Worm (Caenorhabditis elegans) whole organism, mixed stage, embryonic: ENCODE data around the gene F35C11.4.

Source experiments
- blmp-1 ChIP-seq: fragments of 150-350 bp; optimal IDR thresholded peaks from 2 replicates; lab custom pipeline; 2014; ENCODE audit warnings: missing biosample characterization, missing genetic modification characterization
- ceh-39 ChIP-seq: fragments of 150-350 bp; optimal IDR thresholded peaks from 2 replicates; lab custom pipeline; 2014; ENCODE audit warnings: missing biosample characterization, missing genetic modification characterization
- ceh-83 ChIP-seq: fragments of 200-800 bp; sonication (Bioruptor generic); optimal IDR thresholded peaks from 2 replicates; lab custom pipeline; 2018; ENCODE audit warnings: mild to moderate bottlenecking, missing genetic modification characterization, missing compliant biosample characterization
- ces-1 ChIP-seq: fragments of 150-350 bp; optimal IDR thresholded peaks from 2 replicates; lab custom pipeline; 2014; ENCODE audit warnings: missing biosample characterization, missing genetic modification reagents, missing genetic modification characterization
- cnd-1 ChIP-seq: fragments of 200-800 bp; sonication (Bioruptor generic); optimal IDR thresholded peaks from 2 replicates; lab custom pipeline; 2018; ENCODE audit warnings: mild to moderate bottlenecking, missing genetic modification characterization, missing compliant biosample characterization
- drap-1 ChIP-seq: fragments of 200-800 bp; sonication (Bioruptor generic); optimal IDR thresholded peaks from 3 replicates; lab custom pipeline; 2018; ENCODE audit warnings: mild to moderate bottlenecking, missing genetic modification characterization, missing compliant biosample characterization
- elt-1 ChIP-seq: sonication (generic microtip); optimal IDR thresholded peaks from 2 replicates; lab custom pipeline; 2017; ENCODE audit warnings: missing genetic modification characterization, mild to moderate bottlenecking, missing compliant biosample characterization, antibody characterized with exemption, moderate library complexity, borderline replicate concordance; ENCODE audit not compliant: insufficient read depth
- flh-1 ChIP-seq: fragments of 200-800 bp; sonication (Bioruptor generic); optimal IDR thresholded peaks from 2 replicates; lab custom pipeline; 2018; ENCODE audit warnings: mild to moderate bottlenecking, missing genetic modification characterization, moderate library complexity, missing compliant biosample characterization
- ham-2 ChIP-seq: fragments of 200-800 bp; sonication (Bioruptor generic); optimal IDR thresholded peaks from 2 replicates; lab custom pipeline; 2018; ENCODE audit warnings: mild to moderate bottlenecking, missing genetic modification characterization, missing compliant biosample characterization
- hlh-1 ChIP-seq: fragments of 150-350 bp; optimal IDR thresholded peaks from 2 replicates; lab custom pipeline; 2014; ENCODE audit warnings: missing biosample characterization, missing genetic modification reagents, missing genetic modification characterization
- lin-13 ChIP-seq: fragments of 150-350 bp; optimal IDR thresholded peaks from 2 replicates; lab custom pipeline; 2014; ENCODE audit warnings: missing biosample characterization, missing genetic modification characterization
- lin-32 ChIP-seq: fragments of 200-800 bp; sonication (Bioruptor generic); optimal IDR thresholded peaks from 2 replicates; lab custom pipeline; 2018; ENCODE audit warnings: mild to moderate bottlenecking, missing genetic modification characterization, missing compliant biosample characterization
- lsy-2 ChIP-seq: fragments of 150-350 bp; optimal IDR thresholded peaks from 2 replicates; lab custom pipeline; 2014; ENCODE audit warnings: missing biosample characterization, missing genetic modification characterization
- mab-5 ChIP-seq: fragments of 150-350 bp; optimal IDR thresholded peaks from 2 replicates; lab custom pipeline; 2014; ENCODE audit warnings: missing biosample characterization, missing genetic modification characterization
- mep-1 ChIP-seq: fragments of 150-350 bp; optimal IDR thresholded peaks from 2 replicates; lab custom pipeline; 2017; ENCODE audit warnings: missing biosample characterization, missing genetic modification reagents, missing genetic modification characterization, inconsistent platforms
- mls-2 ChIP-seq: sonication (generic microtip); optimal IDR thresholded peaks from 2 replicates; lab custom pipeline; 2016; ENCODE audit warnings: mild to moderate bottlenecking, missing genetic modification characterization, moderate library complexity, missing compliant biosample characterization
- nhr-12 ChIP-seq: fragments of 150-350 bp; optimal IDR thresholded peaks from 2 replicates; lab custom pipeline; 2014; ENCODE audit warnings: missing biosample characterization, missing genetic modification characterization
- nhr-2 ChIP-seq: fragments of 150-350 bp; optimal IDR thresholded peaks from 2 replicates; lab custom pipeline; 2014; ENCODE audit warnings: missing biosample characterization, missing genetic modification characterization
- nhr-237 ChIP-seq: fragments of 150-350 bp; optimal IDR thresholded peaks from 2 replicates; lab custom pipeline; 2014; ENCODE audit warnings: missing biosample characterization, missing genetic modification characterization
- nhr-76 ChIP-seq: sonication (generic microtip); optimal IDR thresholded peaks from 2 replicates; lab custom pipeline; 2017; ENCODE audit warnings: missing biosample characterization, missing genetic modification characterization
- pha-4 ChIP-seq: fragments of 150-350 bp; optimal IDR thresholded peaks from 2 replicates; lab custom pipeline; 2018; ENCODE audit warnings: missing biosample characterization, missing genetic modification reagents, missing genetic modification characterization
- sem-2 ChIP-seq: fragments of 200-800 bp; sonication (Bioruptor generic); optimal IDR thresholded peaks from 2 replicates; lab custom pipeline; 2018; ENCODE audit warnings: mild to moderate bottlenecking, missing genetic modification characterization, missing compliant biosample characterization
- snpc-4 ChIP-seq: fragments of 150-350 bp; optimal IDR thresholded peaks from 2 replicates; lab custom pipeline; 2014; ENCODE audit warnings: missing biosample characterization, missing genetic modification characterization
- sptf-1 ChIP-seq: sonication (generic microtip); optimal IDR thresholded peaks from 2 replicates; lab custom pipeline; 2017; ENCODE audit warnings: mild to moderate bottlenecking, missing genetic modification characterization, moderate library complexity, missing compliant biosample characterization
- unc-120 ChIP-seq: sonication (generic microtip); optimal IDR thresholded peaks from 2 replicates; lab custom pipeline; 2017; ENCODE audit warnings: missing genetic modification characterization, missing compliant biosample characterization; ENCODE audit not compliant: poor library complexity, severe bottlenecking
- unc-39 ChIP-seq: fragments of 150-350 bp; optimal IDR thresholded peaks from 2 replicates; lab custom pipeline; 2014; ENCODE audit warnings: missing biosample characterization, missing genetic modification characterization
- zip-8 ChIP-seq: fragments of 150-350 bp; optimal IDR thresholded peaks from 2 replicates; lab custom pipeline; 2014; ENCODE audit warnings: missing biosample characterization, missing genetic modification characterization
- ztf-11 ChIP-seq: fragments of 150-350 bp; optimal IDR thresholded peaks from 2 replicates; lab custom pipeline; 2014; ENCODE audit warnings: missing biosample characterization, missing genetic modification characterization

F35C11.4 gene

DNA sequence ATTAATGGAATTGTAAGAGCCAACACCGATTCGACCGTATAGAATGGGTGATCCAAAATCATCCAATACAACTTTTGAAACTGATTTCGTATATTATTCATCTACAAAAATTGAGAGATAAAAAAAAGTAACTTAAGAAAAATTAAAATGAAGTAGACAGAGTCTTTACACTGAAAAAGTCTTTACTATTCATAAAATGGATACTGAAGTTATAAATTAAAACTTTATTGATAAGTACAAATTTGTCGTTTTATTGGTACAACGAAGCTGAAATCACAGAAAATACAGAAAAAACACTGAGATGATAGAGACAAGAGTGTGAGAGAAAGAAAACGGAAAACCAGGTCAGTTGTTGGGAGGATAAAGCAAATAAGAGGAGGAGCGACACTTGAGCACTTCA, 34.4 kb upstream of the F35C11.4 start, which contains the start of gene M110.10:
Gene M110.10 (minus strand): TSS at position 101 of the 400 bp plus-strand sequence.
- TF ChIP-seq nhr-76 (tag; lab: Kevin White, UChicago) (no peak), nhr-2 (tag; lab: Kevin White, UChicago) (no peak), unc-120 (tag; lab: Kevin White, UChicago) (no peak), ceh-83 (GFP tag; lab: Kevin White, UChicago) (no peak), ztf-11 (tag; lab: Kevin White, UChicago) (no peak), mab-5 (tag; lab: Kevin White, UChicago) (no peak), elt-1 (tag; lab: Kevin White, UChicago) (no peak), mls-2 (tag; lab: Kevin White, UChicago) (no peak), ceh-39 (tag; lab: Kevin White, UChicago) (no peak), blmp-1 (tag; lab: Kevin White, UChicago) (no peak), unc-39 (no peak)

DNA sequence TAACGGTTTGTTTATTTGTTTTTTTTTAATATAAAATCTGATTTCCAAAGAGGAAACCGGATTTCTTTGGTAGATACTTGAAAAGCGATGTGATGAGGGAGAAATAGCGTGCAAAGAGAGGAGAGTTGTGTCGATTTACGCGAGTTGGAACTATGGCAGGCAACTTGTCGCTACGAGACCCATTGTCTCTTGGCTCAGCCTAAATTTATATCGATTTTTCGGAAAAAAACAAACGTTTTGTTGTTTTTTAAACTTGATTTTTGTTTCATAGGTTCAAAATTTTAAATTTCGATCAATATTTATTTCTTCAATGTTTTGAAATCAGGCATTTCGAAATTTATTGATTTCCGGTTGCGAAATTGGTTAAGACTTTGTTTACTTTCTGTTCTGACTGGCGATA, 32.4 kb upstream of the F35C11.4 start, which contains the start of gene M110.3:
Gene M110.3 (minus strand): TSS at position 184 of the 400 bp plus-strand sequence.
- peak; percentile 77 for TF ChIP-seq ces-1
- TF ChIP-seq mep-1 (tag; lab: Kevin White, UChicago) = peak; percentile 72
- TF ChIP-seq nhr-237 = peak; percentile 49
- TF ChIP-seq pha-4 = peak; percentile 22
- TF ChIP-seq hlh-1 (tag; lab: Kevin White, UChicago) = peak; percentile 20
- no peak for TF ChIP-seq lin-13 (tag; lab: Kevin White, UChicago)
- peak; percentile 26 for TF ChIP-seq lsy-2
- no peak for TF ChIP-seq snpc-4
- TF ChIP-seq ceh-39 (tag; lab: Kevin White, UChicago) = peak; percentile 40
- peak; percentile 41 for TF ChIP-seq unc-120 (tag; lab: Kevin White, UChicago)

DNA sequence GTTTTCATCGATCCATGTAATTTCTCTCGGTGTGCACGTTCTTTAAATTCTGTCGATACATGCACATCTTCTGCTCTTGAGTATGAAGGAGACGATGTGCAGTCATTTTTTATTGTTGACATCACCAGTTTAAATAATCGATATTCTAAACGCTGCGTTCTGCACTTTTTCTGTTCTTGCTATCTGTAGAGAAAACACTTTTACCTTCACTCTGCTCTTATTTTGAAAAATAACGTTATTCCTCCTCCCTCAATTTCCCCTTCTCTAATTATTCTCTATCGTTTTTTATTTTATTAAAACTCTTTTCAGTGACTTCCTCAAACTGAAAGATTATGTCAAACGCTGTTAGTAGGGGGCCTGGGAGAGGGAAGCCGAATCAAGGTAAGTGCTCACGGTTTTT, 31.9 kb upstream of the F35C11.4 start, which contains the start of gene ifg-1:
Gene ifg-1 (plus strand): TSS at position 301 of the 400 bp plus-strand sequence.
- no peak for TF ChIP-seq zip-8 (tag; lab: Kevin White, UChicago)
- TF ChIP-seq snpc-4 = no peak
- no peak for TF ChIP-seq nhr-12 (tag; lab: Kevin White, UChicago)
- TF ChIP-seq hlh-1 (tag; lab: Kevin White, UChicago) = no peak
- TF ChIP-seq sem-2 (GFP tag; lab: Kevin White, UChicago) = no peak
- TF ChIP-seq nhr-76 (tag; lab: Kevin White, UChicago) = no peak
- TF ChIP-seq ceh-39 (tag; lab: Kevin White, UChicago) = no peak
- no peak for TF ChIP-seq ceh-83 (GFP tag; lab: Kevin White, UChicago)
- TF ChIP-seq mep-1 (tag; lab: Kevin White, UChicago) = no peak
- TF ChIP-seq flh-1 = no peak
- TF ChIP-seq unc-120 (tag; lab: Kevin White, UChicago) = no peak

DNA sequence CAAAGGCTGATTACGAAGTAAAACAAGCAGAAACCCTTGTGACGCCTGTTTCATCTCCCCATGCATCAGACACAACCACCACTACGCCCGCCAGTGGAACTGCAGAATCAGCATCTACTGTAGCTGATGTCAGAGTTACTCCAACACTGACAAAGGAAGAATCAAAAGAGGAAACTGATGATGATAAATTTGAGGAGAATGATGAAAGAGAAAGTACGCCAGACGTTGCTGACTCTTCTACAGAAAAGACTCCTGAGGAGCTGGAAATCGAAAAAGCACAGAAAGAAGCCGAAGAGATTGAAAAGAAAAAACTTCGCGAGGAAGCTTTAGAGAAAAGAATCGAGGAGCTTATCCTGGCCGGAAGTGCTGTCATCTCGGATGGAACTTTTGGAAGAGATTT, 30.5 kb upstream of the F35C11.4 start:
- TF ChIP-seq hlh-1 (tag; lab: Kevin White, UChicago) = no peak
- no peak for TF ChIP-seq ztf-11 (tag; lab: Kevin White, UChicago)
- no peak for TF ChIP-seq elt-1 (tag; lab: Kevin White, UChicago)
- no peak for TF ChIP-seq ceh-83 (GFP tag; lab: Kevin White, UChicago)
- no peak for TF ChIP-seq cnd-1 (tag; lab: Kevin White, UChicago)
- no peak for TF ChIP-seq zip-8 (tag; lab: Kevin White, UChicago)
- TF ChIP-seq ceh-39 (tag; lab: Kevin White, UChicago) = no peak
- TF ChIP-seq sem-2 (GFP tag; lab: Kevin White, UChicago) = no peak
- no peak for TF ChIP-seq sptf-1 (tag; lab: Kevin White, UChicago)
- TF ChIP-seq mls-2 (tag; lab: Kevin White, UChicago) = no peak
- no peak for TF ChIP-seq nhr-237
- TF ChIP-seq mab-5 (tag; lab: Kevin White, UChicago) = no peak
- TF ChIP-seq nhr-76 (tag; lab: Kevin White, UChicago) = no peak

DNA sequence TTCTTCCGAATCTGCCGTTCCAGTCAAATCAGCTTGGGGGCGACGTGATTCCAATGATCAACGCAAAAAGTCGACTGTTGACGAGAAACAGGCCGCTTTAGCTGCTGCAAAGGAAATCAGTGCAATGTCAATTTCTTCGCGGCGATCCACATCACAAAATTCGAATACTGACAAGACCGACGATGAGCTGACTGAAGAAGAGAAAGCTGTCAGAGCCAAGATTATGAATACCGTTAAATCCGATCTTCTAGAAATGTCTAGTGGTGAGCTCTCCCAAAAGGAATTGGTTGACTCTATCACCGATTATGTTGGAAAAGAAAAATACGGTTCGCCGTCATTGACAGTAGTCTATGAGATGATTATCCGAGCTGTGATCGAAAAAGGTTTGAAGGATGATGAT, 28.5 kb upstream of the F35C11.4 start:
- TF ChIP-seq pha-4 = no peak
- TF ChIP-seq lin-13 (tag; lab: Kevin White, UChicago) = no peak
- TF ChIP-seq, all 35 proteins: peak for 0

DNA sequence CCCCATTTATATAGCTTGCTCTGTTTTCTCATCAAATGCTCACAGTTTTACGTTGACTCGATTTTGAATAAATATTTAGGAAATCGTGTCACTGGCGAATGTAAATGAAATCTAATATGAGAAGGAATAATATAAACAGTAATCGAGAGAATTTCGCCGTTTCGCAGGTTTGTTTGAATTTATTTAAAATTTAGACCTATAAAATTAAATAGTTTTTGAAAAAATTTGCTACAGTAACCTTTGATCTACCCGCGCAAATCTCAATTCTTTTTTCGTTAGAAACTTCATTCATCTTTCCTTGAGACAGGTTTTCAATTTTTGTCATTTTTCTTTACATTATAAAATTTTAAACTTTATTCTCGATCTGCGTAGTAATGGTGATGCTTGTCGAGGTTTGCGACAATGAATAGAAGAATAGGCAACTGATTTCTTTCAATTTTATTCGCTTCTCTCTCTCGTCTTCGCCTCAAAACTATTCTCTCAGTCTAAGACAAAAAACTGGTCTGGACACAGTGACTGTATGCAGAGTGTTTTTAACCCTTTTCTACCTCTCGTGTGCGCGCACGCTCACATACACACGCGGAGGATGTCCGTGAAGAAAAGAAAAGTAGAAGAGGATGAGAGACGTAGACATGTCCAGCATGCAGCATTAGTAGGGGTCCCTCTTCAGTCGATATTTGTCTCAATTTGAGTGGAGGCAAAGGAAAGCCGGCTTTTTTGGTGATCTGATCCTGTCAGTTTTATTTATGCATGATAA, 26.3 kb upstream of the F35C11.4 start, which contains the start of gene dab-1:
Gene dab-1 (plus strand): TSS at position 78 of the 757 bp plus-strand sequence.
- no peak for TF ChIP-seq lin-32 (GFP tag; lab: Kevin White, UChicago)
- TF ChIP-seq sem-2 (GFP tag; lab: Kevin White, UChicago) = peak; percentile 45
- TF ChIP-seq mep-1 (tag; lab: Kevin White, UChicago) = peak; percentile 38
- TF ChIP-seq ham-2 (GFP tag; lab: Kevin White, UChicago) = peak; percentile 41
- peak; percentile 42 for TF ChIP-seq nhr-2 (tag; lab: Kevin White, UChicago)
- peak; percentile 49 for TF ChIP-seq sptf-1 (tag; lab: Kevin White, UChicago)
- TF ChIP-seq blmp-1 (tag; lab: Kevin White, UChicago) = no peak
- TF ChIP-seq hlh-1 (tag; lab: Kevin White, UChicago) = no peak
- TF ChIP-seq ceh-39 (tag; lab: Kevin White, UChicago) = peak; percentile 62
- TF ChIP-seq drap-1 (GFP tag; lab: Kevin White, UChicago) = peak; percentile 8
- TF ChIP-seq nhr-237 = peak; percentile 18
